Worm (Caenorhabditis elegans) whole organism, L4/young adult: ENCODE data around the gene H35B03.2.

Experiments
- W03F9.2 ChIP-seq: fragments of 150-350 bp; optimal IDR thresholded peaks from 2 replicates; lab custom pipeline; 2014; ENCODE audit warnings: missing biosample characterization, missing genetic modification characterization
- dao-5 ChIP-seq: sonication (generic microtip); optimal IDR thresholded peaks from 2 replicates; lab custom pipeline; 2016; ENCODE audit warnings: missing genotype, missing genetic modification characterization, moderate library complexity, missing compliant biosample characterization
- him-1 ChIP-seq: sonication (generic microtip); optimal IDR thresholded peaks from 2 replicates; lab custom pipeline; 2016; ENCODE audit warnings: missing genotype, missing genetic modification reagents, missing genetic modification characterization, missing compliant biosample characterization

DNA sequence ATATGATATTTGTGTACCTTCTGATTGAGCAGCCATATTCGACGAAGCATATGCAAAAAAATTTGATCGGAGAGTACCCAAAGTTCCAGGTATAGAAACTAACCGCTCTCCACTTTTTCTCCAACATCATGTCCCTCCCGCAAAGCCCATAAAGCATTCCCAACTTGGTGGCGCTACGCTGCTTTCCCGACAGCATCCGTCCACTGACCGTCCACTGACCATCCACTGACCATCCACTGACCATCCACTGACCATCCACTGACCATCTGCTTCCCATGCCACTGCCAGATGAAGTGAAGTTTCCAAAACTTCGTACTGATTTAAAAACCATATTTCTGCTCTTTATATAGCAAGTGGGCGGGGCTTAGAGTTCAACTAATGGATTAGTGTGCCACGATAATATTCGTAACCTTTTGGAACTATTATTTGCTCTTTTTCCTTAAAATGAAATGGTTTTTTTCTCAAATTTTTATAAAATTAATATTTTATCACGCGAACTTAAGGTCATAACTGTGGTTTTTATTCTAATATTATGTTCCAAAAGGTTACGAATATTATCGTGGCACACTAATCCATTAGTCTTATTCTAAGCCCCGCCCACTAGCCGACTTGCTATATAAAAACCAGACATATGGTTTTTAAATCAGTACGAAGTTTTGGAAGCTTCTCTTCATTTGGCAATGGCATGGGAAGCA is 40.9 kb downstream of the H35B03.2 start, which contains the start of gene C55C3.8:
- TF ChIP-seq W03F9.2 (no peak), him-1 (no peak), dao-5 (no peak)
